Worm (Caenorhabditis elegans) whole organism, late embryonic: ENCODE data around the gene srab-10.

Source experiments
- ama-1 ChIP-seq: fragments of 150-350 bp; optimal IDR thresholded peaks from 2 replicates; lab custom pipeline; 2014
- ceh-2 ChIP-seq: sonication (generic microtip); optimal IDR thresholded peaks from 2 replicates; lab custom pipeline; 2016; ENCODE audit warnings: missing genotype, missing genetic modification characterization, missing compliant biosample characterization
- ceh-30 ChIP-seq: fragments of 150-350 bp; optimal IDR thresholded peaks from 2 replicates; lab custom pipeline; 2014; ENCODE audit warnings: missing biosample characterization, missing genetic modification characterization
- ceh-31 ChIP-seq: sonication (generic microtip); optimal IDR thresholded peaks from 2 replicates; lab custom pipeline; 2016; ENCODE audit warnings: missing genetic modification characterization, missing compliant biosample characterization
- dmd-4 ChIP-seq: sonication (generic microtip); optimal IDR thresholded peaks from 2 replicates; lab custom pipeline; 2016; ENCODE audit warnings: borderline replicate concordance, missing genetic modification characterization, missing compliant biosample characterization
- fkh-6 ChIP-seq: sonication (generic microtip); optimal IDR thresholded peaks from 2 replicates; lab custom pipeline; 2016; ENCODE audit warnings: missing genetic modification characterization, missing compliant biosample characterization
- madf-2 ChIP-seq: sonication (generic microtip); optimal IDR thresholded peaks from 2 replicates; lab custom pipeline; 2017; ENCODE audit warnings: missing genetic modification characterization, missing compliant biosample characterization
- pha-4 ChIP-seq: fragments of 150-350 bp; optimal IDR thresholded peaks from 2 replicates; lab custom pipeline; 2018; ENCODE audit warnings: missing biosample characterization, missing genetic modification reagents, missing genetic modification characterization
- pros-1 ChIP-seq: fragments of 150-350 bp; optimal IDR thresholded peaks from 2 replicates; lab custom pipeline; 2014; ENCODE audit warnings: missing biosample characterization, missing genetic modification reagents, missing genetic modification characterization
- unc-55 ChIP-seq: sonication (generic microtip); optimal IDR thresholded peaks from 2 replicates; lab custom pipeline; 2017; ENCODE audit warnings: missing biosample characterization, missing genetic modification reagents, missing genetic modification characterization

- TF ChIP-seq fkh-6 (tag; lab: Kevin White, UChicago) (no peak), pros-1 (no peak), ceh-2 (tag; lab: Kevin White, UChicago) (no peak), ceh-31 (tag; lab: Kevin White, UChicago) (no peak), ama-1 (lab: Kevin White, UChicago) (no peak), dmd-4 (tag; lab: Kevin White, UChicago) (no peak), ceh-30 (no peak), madf-2 (no peak), unc-55 (GFP tag; lab: Kevin White, UChicago) (no peak), pha-4 (tag; lab: Kevin White, UChicago) (no peak)
Observed at ce11 chrV:3171625-3172024, 27.2 kb upstream of the srab-10 start.
